Worm (Caenorhabditis elegans): ENCODE data around the gene ptp-2.

DNA sequence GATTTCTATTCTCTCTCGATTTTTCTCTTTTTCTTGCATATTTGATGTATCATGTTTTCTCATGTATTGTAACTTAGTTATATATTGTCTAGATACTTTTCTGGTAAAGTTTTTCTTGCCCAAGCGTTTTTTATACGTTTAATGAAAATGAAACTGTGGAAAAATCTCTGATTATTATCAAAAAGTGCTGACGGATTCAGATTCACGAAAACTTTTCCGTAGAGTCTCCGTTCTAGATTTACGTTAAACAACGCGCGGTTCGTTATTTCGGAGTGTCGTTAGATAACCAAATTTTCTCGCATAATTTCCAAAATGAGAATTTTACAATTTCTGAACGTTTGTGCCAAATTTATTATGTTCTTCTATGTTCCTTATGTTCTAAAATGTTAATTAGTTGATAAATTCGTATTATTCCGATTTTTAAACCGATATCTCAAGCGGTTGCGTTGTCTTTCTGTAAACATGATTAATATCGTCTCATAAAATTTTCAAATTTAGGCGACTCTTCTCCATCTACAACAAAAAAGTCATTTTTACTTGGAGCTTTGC lies at the start of gene ptp-2:
- TF ChIP-seq F37B4.10 (GFP tag; IDR thresholded peaks at IDR 0.05): no peak
- no peak for TF ChIP-seq unc-62 (GFP tag; optimal IDR thresholded peaks at IDR 0.05)
- TF ChIP-seq dpl-1 (GFP tag; optimal IDR thresholded peaks at IDR 0.05): no peak
- TF ChIP-seq athp-1 (tag; optimal IDR thresholded peaks at IDR 0.05): no peak
- no peak for TF ChIP-seq ekl-4 (GFP tag; IDR thresholded peaks at IDR 0.05)
- TF ChIP-seq attf-5 (GFP tag; optimal IDR thresholded peaks at IDR 0.05): no peak
- TF ChIP-seq pha-4 (tag; optimal IDR thresholded peaks at IDR 0.05): no peak
- no peak for TF ChIP-seq snpc-4 (GFP tag; optimal IDR thresholded peaks at IDR 0.05)
- peak in 1 of 4 experiments; percentile 0 for TF ChIP-seq snpc-4 (tag; optimal IDR thresholded peaks at IDR 0.05)
- no peak for TF ChIP-seq ztf-28 (GFP tag; IDR thresholded peaks at IDR 0.05)

Data from whole organism, young adult.